Worm (Caenorhabditis elegans): ENCODE results near the gene ser-1.

Gene ser-1

ce11 chrX:16612293-16612946, 32.9 kb downstream of the ser-1 start (continued):
- TF ChIP-seq ztf-6 (GFP tag; IDR thresholded peaks at IDR 0.05): 0 out of 2 replicates have a peak, but pooled peaks have one; percentile 53
- no peak for TF ChIP-seq ztf-25 (GFP tag; IDR thresholded peaks at IDR 0.05)
- TF ChIP-seq F57A8.1 (GFP tag; optimal IDR thresholded peaks at IDR 0.05): no peak
- TF ChIP-seq dpff-1 (tag; optimal IDR thresholded peaks at IDR 0.05): no peak
- TF ChIP-seq dpl-1 (GFP tag; optimal IDR thresholded peaks at IDR 0.05): no peak
- no peak for TF ChIP-seq attf-6 (GFP tag; IDR thresholded peaks at IDR 0.05)
- TF ChIP-seq akir-1 (GFP tag; optimal IDR thresholded peaks at IDR 0.05): peak; percentile 70
- peak; percentile 83 for TF ChIP-seq pha-4 (tag; optimal IDR thresholded peaks at IDR 0.05)
- no peak for TF ChIP-seq sea-2 (GFP tag; IDR thresholded peaks at IDR 0.05)
- TF ChIP-seq hlh-26 (GFP tag; conservative IDR thresholded peaks at IDR 0.05): no peak
- TF ChIP-seq F23B12.7 (tag; optimal IDR thresholded peaks at IDR 0.05; ENCODE audit: insufficient read depth): peak; percentile 59
- TF ChIP-seq Y56A3A.18 (GFP tag; IDR thresholded peaks at IDR 0.05): peak; percentile 76
- no peak for TF ChIP-seq C17E4.6 (GFP tag; IDR thresholded peaks at IDR 0.05)
- peak; percentile 78 for TF ChIP-seq C06A6.2 (GFP tag; conservative IDR thresholded peaks at IDR 0.05)
- peak; percentile 91 for TF ChIP-seq ztf-3 (GFP tag; optimal IDR thresholded peaks at IDR 0.05)
- peak; percentile 61 for TF ChIP-seq ztf-18 (tag; optimal IDR thresholded peaks at IDR 0.05)
- TF ChIP-seq Y53G8AR.9 (GFP tag; conservative IDR thresholded peaks at IDR 0.05): 0 out of 2 replicates have a peak, but pooled peaks have one; percentile 17
- TF ChIP-seq snpc-1.1 (tag; optimal IDR thresholded peaks at IDR 0.05; ENCODE audit: insufficient read depth): peak; percentile 15
- TF ChIP-seq madf-3 (GFP tag; IDR thresholded peaks at IDR 0.05): 0 out of 2 replicates have a peak, but pooled peaks have one; percentile 52
- TF ChIP-seq K12H6.12 (tag; optimal IDR thresholded peaks at IDR 0.05): peak; percentile 96
- TF ChIP-seq mes-4 (tag; optimal IDR thresholded peaks at IDR 0.05): no peak
- peak; percentile 80; the same call in 1 of the 2 replicates for TF ChIP-seq Y67H2A.10 (GFP tag; conservative IDR thresholded peaks at IDR 0.05)
- no peak for TF ChIP-seq F49E8.2 (tag; optimal IDR thresholded peaks at IDR 0.05; ENCODE audit: insufficient read depth)
- no peak for TF ChIP-seq ccch-3 (GFP tag; optimal IDR thresholded peaks at IDR 0.05)
- TF ChIP-seq F55B11.4 (tag; optimal IDR thresholded peaks at IDR 0.05; ENCODE audit: borderline replicate concordance, insufficient read depth): no peak
- TF ChIP-seq ZK185.1 (tag; optimal IDR thresholded peaks at IDR 0.05; ENCODE audit: poor library complexity, severe bottlenecking): peak; percentile 70
- TF ChIP-seq Y79H2A.3 (GFP tag; conservative IDR thresholded peaks at IDR 0.05): no peak
- no peak for TF ChIP-seq tbx-9 (tag; optimal IDR thresholded peaks at IDR 0.05; ENCODE audit: borderline replicate concordance)
- TF ChIP-seq mxl-1 (tag; optimal IDR thresholded peaks at IDR 0.05): no peak
- TF ChIP-seq lir-1 (GFP tag; conservative IDR thresholded peaks at IDR 0.05): peak; percentile 99
- TF ChIP-seq F37B4.10 (GFP tag; IDR thresholded peaks at IDR 0.05): no peak
- 0 out of 2 replicates have a peak, but pooled peaks have one; percentile 43 for TF ChIP-seq attf-3 (GFP tag; conservative IDR thresholded peaks at IDR 0.05)
- peak; percentile 97 for TF ChIP-seq ceh-27 (GFP tag; optimal IDR thresholded peaks at IDR 0.05)
- TF ChIP-seq die-1 (tag; optimal IDR thresholded peaks at IDR 0.05): peak; percentile 61
- no peak for TF ChIP-seq xnd-1 (tag; optimal IDR thresholded peaks at IDR 0.05)
- no peak for TF ChIP-seq ceh-100 (GFP tag; IDR thresholded peaks at IDR 0.05)
- TF ChIP-seq ets-4 (GFP tag; optimal IDR thresholded peaks at IDR 0.05): peak; percentile 83
- TF ChIP-seq ztf-22 (GFP tag; optimal IDR thresholded peaks at IDR 0.05): peak; percentile 53
- TF ChIP-seq fkh-3 (tag; optimal IDR thresholded peaks at IDR 0.05): no peak
- TF ChIP-seq snpc-4 (GFP tag; optimal IDR thresholded peaks at IDR 0.05): peak; percentile 57
- TF ChIP-seq snpc-4 (tag; optimal IDR thresholded peaks at IDR 0.05): peak; percentile 63 to 82 (median 78)
- TF ChIP-seq nhr-80 (tag; optimal IDR thresholded peaks at IDR 0.05): peak; percentile 98
- TF ChIP-seq hlh-12 (tag; optimal IDR thresholded peaks at IDR 0.05): no peak
- TF ChIP-seq F39B2.1 (GFP tag; IDR thresholded peaks at IDR 0.05): no peak
- no peak for TF ChIP-seq unc-130 (GFP tag; optimal IDR thresholded peaks at IDR 0.05)
- no peak for TF ChIP-seq hrde-1 (tag; optimal IDR thresholded peaks at IDR 0.05; ENCODE audit: borderline replicate concordance)
- TF ChIP-seq rcor-1 (GFP tag; IDR thresholded peaks at IDR 0.05): peak; percentile 56

All from whole organism, young adult.